Fruit fly (Drosophila melanogaster) whole organism, prepupa: ENCODE measurements around the gene CG32982.

Experiments
- Blimp-1 ChIP-seq: fragments of 200-800 bp; sonication (Bioruptor generic); optimal IDR thresholded peaks from 3 replicates; lab custom pipeline; 2017; ENCODE audit warnings: missing biosample characterization, missing genetic modification characterization, mild to moderate bottlenecking, moderate library complexity, missing genetic modification reagents
- CG10631 ChIP-seq: fragments of 200-800 bp; sonication (Bioruptor generic); optimal IDR thresholded peaks from 2 replicates; lab custom pipeline; 2016; ENCODE audit warnings: missing biosample characterization, missing genetic modification characterization
- CG11294 ChIP-seq: fragments of 200-800 bp; sonication (Bioruptor generic); IDR thresholded peaks from 2 replicates; pipeline ENCODE4 v1.3.6; 2022; ENCODE audit warnings: missing biosample characterization, missing genetic modification characterization
- CG15336 ChIP-seq: fragments of 200-800 bp; sonication (Bioruptor generic); IDR thresholded peaks from 2 replicates; pipeline ENCODE4 v1.3.6; 2022; ENCODE audit warnings: missing biosample characterization, missing genetic modification characterization
- CG1621 ChIP-seq: fragments of 200-800 bp; sonication (Bioruptor generic); optimal IDR thresholded peaks from 3 replicates; lab custom pipeline; 2018; ENCODE audit warnings: missing biosample characterization, mild to moderate bottlenecking, missing genetic modification characterization
- CG3032 ChIP-seq: fragments of 200-800 bp; optimal IDR thresholded peaks from 2 replicates; lab custom pipeline; 2019; ENCODE audit warnings: missing biosample characterization, mild to moderate bottlenecking, missing genetic modification characterization, moderate library complexity
- CG32006 ChIP-seq: fragments of 200-800 bp; sonication (Bioruptor generic); optimal IDR thresholded peaks from 3 replicates; lab custom pipeline; 2017; ENCODE audit warnings: missing biosample characterization, mild to moderate bottlenecking, missing genetic modification characterization
- CG34406 ChIP-seq: fragments of 200-800 bp; sonication (Bioruptor generic); optimal IDR thresholded peaks from 3 replicates; lab custom pipeline; 2016; ENCODE audit warnings: missing biosample characterization, missing genetic modification characterization
- CG4318 ChIP-seq: fragments of 200-800 bp; sonication (Bioruptor generic); optimal IDR thresholded peaks from 3 replicates; lab custom pipeline; 2017; ENCODE audit warnings: missing biosample characterization, mild to moderate bottlenecking, missing genetic modification characterization
- CG6163 ChIP-seq: fragments of 200-800 bp; sonication (Bioruptor generic); IDR thresholded peaks from 3 replicates; pipeline ENCODE4 v1.3.6; 2022; ENCODE audit warnings: missing biosample characterization, missing genetic modification characterization
- CG6276 ChIP-seq: fragments of 200-800 bp; sonication (Bioruptor generic); optimal IDR thresholded peaks from 2 replicates; lab custom pipeline; 2017; ENCODE audit warnings: missing biosample characterization, mild to moderate bottlenecking, missing genetic modification characterization
- CG6792 ChIP-seq: fragments of 200-800 bp; sonication (Bioruptor generic); optimal IDR thresholded peaks from 3 replicates; lab custom pipeline; 2016; ENCODE audit warnings: missing biosample characterization, missing genetic modification characterization
- CG6808 ChIP-seq: fragments of 200-800 bp; sonication (Bioruptor generic); optimal IDR thresholded peaks from 3 replicates; lab custom pipeline; 2017; ENCODE audit warnings: missing biosample characterization, missing genetic modification characterization, mild to moderate bottlenecking, moderate library complexity, missing genetic modification reagents
- CG7368 ChIP-seq: fragments of 200-800 bp; sonication (Bioruptor generic); optimal IDR thresholded peaks from 3 replicates; lab custom pipeline; 2016; ENCODE audit warnings: missing biosample characterization, missing genetic modification characterization
- CG8632 ChIP-seq: fragments of 200-800 bp; sonication (Bioruptor generic); optimal IDR thresholded peaks from 3 replicates; lab custom pipeline; 2016; ENCODE audit warnings: missing biosample characterization, missing genetic modification characterization
- CG9139 ChIP-seq: fragments of 200-800 bp; sonication (Bioruptor generic); optimal IDR thresholded peaks from 3 replicates; lab custom pipeline; 2017; ENCODE audit warnings: missing biosample characterization, mild to moderate bottlenecking, missing genetic modification characterization
- Eip78C ChIP-seq: fragments of 200-800 bp; sonication (Bioruptor generic); peaks from one replicate; lab custom pipeline; 2016; ENCODE audit warnings: missing biosample characterization, missing genetic modification characterization
- Eip93F ChIP-seq: fragments of 200-800 bp; sonication (Bioruptor generic); optimal IDR thresholded peaks from 2 replicates; lab custom pipeline; 2016; ENCODE audit warnings: missing biosample characterization, mild to moderate bottlenecking, missing genetic modification characterization
- Ets96B ChIP-seq: fragments of 200-800 bp; optimal IDR thresholded peaks from 2 replicates; lab custom pipeline; 2019; ENCODE audit warnings: missing biosample characterization, mild to moderate bottlenecking, missing genetic modification characterization, moderate library complexity
- Hr38 ChIP-seq: sonication (Bioruptor generic); optimal IDR thresholded peaks from 2 replicates; lab custom pipeline; 2016; ENCODE audit warnings: missing biosample characterization, missing genetic modification characterization
- Hr39 ChIP-seq: fragments of 200-800 bp; sonication (Bioruptor generic); optimal IDR thresholded peaks from 2 replicates; lab custom pipeline; 2016; ENCODE audit warnings: missing biosample characterization, missing genetic modification characterization
- Hr4 ChIP-seq: fragments of 200-800 bp; sonication (Bioruptor generic); optimal IDR thresholded peaks from 3 replicates; lab custom pipeline; 2016; ENCODE audit warnings: missing biosample characterization, missing genetic modification characterization
- Lpt ChIP-seq: fragments of 200-800 bp; sonication (Bioruptor generic); optimal IDR thresholded peaks from 3 replicates; lab custom pipeline; 2016; ENCODE audit warnings: missing biosample characterization, missing genetic modification characterization
- Met ChIP-seq: fragments of 200-800 bp; sonication (Bioruptor generic); optimal IDR thresholded peaks from 3 replicates; lab custom pipeline; 2016; ENCODE audit warnings: missing biosample characterization, missing genetic modification characterization
- OdsH ChIP-seq: fragments of 200-800 bp; sonication (Bioruptor generic); optimal IDR thresholded peaks from 3 replicates; lab custom pipeline; 2016; ENCODE audit warnings: missing biosample characterization, missing genetic modification characterization
- Sox14 ChIP-seq: fragments of 200-800 bp; sonication (Bioruptor generic); optimal IDR thresholded peaks from 3 replicates; lab custom pipeline; 2016; ENCODE audit warnings: missing biosample characterization, missing genetic modification characterization
- Sox15 ChIP-seq: fragments of 200-800 bp; sonication (Bioruptor generic); optimal IDR thresholded peaks from 3 replicates; lab custom pipeline; 2016; ENCODE audit warnings: missing biosample characterization, missing genetic modification characterization
- achi ChIP-seq: fragments of 200-800 bp; sonication (Bioruptor generic); optimal IDR thresholded peaks from 3 replicates; lab custom pipeline; 2016; ENCODE audit warnings: missing biosample characterization, missing genetic modification characterization
- cyc ChIP-seq: fragments of 200-800 bp; sonication (Bioruptor generic); optimal IDR thresholded peaks from 3 replicates; lab custom pipeline; 2016; ENCODE audit warnings: missing biosample characterization, missing genetic modification characterization
- dac ChIP-seq: fragments of 200-800 bp; sonication (Bioruptor generic); optimal IDR thresholded peaks from 2 replicates; lab custom pipeline; 2017; ENCODE audit warnings: missing biosample characterization, mild to moderate bottlenecking, missing genetic modification characterization
- dsx ChIP-seq: fragments of 200-800 bp; optimal IDR thresholded peaks from 3 replicates; lab custom pipeline; 2019; ENCODE audit warnings: missing biosample characterization, mild to moderate bottlenecking, missing genetic modification characterization, moderate library complexity; ENCODE audit not compliant: poor library complexity, severe bottlenecking
- fd85E ChIP-seq: fragments of 200-800 bp; sonication (Bioruptor generic); optimal IDR thresholded peaks from 3 replicates; lab custom pipeline; 2016; ENCODE audit warnings: missing biosample characterization, missing genetic modification characterization
- fkh ChIP-seq: fragments of 200-800 bp; sonication (Bioruptor generic); optimal IDR thresholded peaks from 3 replicates; lab custom pipeline; 2017; ENCODE audit warnings: missing biosample characterization, mild to moderate bottlenecking, missing genetic modification characterization, moderate library complexity
- spab ChIP-seq: fragments of 200-800 bp; sonication (Bioruptor generic); optimal IDR thresholded peaks from 2 replicates; lab custom pipeline; 2017; ENCODE audit warnings: missing biosample characterization, mild to moderate bottlenecking, missing genetic modification characterization, missing genetic modification reagents
- topi ChIP-seq: fragments of 200-800 bp; sonication (Bioruptor generic); optimal IDR thresholded peaks from 3 replicates; lab custom pipeline; 2016; ENCODE audit warnings: missing biosample characterization, missing genetic modification characterization

CG32982 gene

DNA sequence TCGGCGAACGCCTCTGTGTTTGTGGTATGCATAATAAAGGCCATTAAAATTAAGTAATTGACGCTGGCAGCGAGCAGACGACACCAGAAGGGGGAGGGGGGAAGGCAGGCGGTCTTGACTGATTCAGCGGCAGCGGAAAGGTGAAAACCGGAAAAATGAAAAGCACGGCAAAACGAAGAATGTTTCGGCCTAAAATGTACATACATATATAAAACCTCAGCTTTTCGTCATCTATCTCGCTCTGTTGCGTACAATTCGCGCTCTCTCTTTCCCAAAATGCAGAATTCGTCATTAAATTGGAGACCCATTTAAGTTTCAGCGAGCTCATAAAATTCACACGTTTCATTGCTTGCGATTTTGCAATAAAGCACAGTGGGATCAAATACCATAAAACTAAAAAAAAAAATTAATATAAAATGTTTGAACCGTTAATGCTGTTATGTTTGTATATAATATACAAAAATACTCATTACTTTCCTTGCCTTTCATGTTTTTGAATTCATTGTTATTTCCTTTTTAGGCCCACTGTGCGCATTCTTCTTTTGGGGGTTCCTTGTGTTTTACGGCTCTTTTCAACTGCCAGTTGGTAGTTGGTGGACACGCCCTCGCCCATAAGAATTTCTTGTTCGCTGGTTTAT, 42.6 kb downstream of the CG32982 start (continued):
- TF ChIP-seq Blimp-1 (peak; percentile 69), Hr39 (GFP tag; lab: Kevin White, UChicago) (peak; percentile 90), CG6792 (GFP tag; lab: Kevin White, UChicago) (peak; percentile 89), dac (GFP tag; lab: Kevin White, UChicago) (peak; percentile 6), CG11294 (GFP tag; lab: Robert Waterston, UW) (0 out of 2 replicates have a peak, but pooled peaks have one; percentile 31), cyc (peak; percentile 87), Sox14 (GFP tag; lab: Kevin White, UChicago) (peak; percentile 83), CG32006 (peak; percentile 76), fd85E (GFP tag; lab: Kevin White, UChicago) (peak; percentile 64), OdsH (peak; percentile 87), Sox15 (GFP tag; lab: Kevin White, UChicago) (peak; percentile 79), Lpt (peak; percentile 49), Eip93F (GFP tag; lab: Kevin White, UChicago) (peak; percentile 43), Hr38 (GFP tag; lab: Kevin White, UChicago) (no peak), topi (GFP tag; lab: Kevin White, UChicago) (peak; percentile 94), Ets96B (tag; lab: Kevin White, UChicago) (peak; percentile 75), Eip78C (peak; percentile 97), CG15336 (GFP tag; lab: Robert Waterston, UW) (peak; percentile 86), dsx (peak; percentile 73), spab (GFP tag; lab: Kevin White, UChicago) (peak; percentile 69), CG7368 (peak; percentile 82), CG6163 (GFP tag; lab: Robert Waterston, UW) (peak; percentile 90), CG8632 (peak; percentile 91), fkh (GFP tag; lab: Kevin White, UChicago) (no peak), CG6276 (GFP tag; lab: Kevin White, UChicago) (peak; percentile 64), CG4318 (GFP tag; lab: Kevin White, UChicago) (peak; percentile 51), CG6808 (GFP tag; lab: Kevin White, UChicago) (peak; percentile 70), CG1621 (tag; lab: Kevin White, UChicago) (peak; percentile 71), achi (GFP tag; lab: Kevin White, UChicago) (peak; percentile 87), CG10631 (GFP tag; lab: Kevin White, UChicago) (peak; percentile 83), Hr4 (GFP tag; lab: Kevin White, UChicago) (peak; percentile 78), Met (GFP tag; lab: Kevin White, UChicago) (peak; percentile 92)
- TF ChIP-seq, all 60 proteins: peak for 58

dm6 chr2L:9172866-9173265, 47.3 kb downstream of the CG32982 start:
- no peak for TF ChIP-seq CG3032 (tag; lab: Kevin White, UChicago)
- TF ChIP-seq Sox14 (GFP tag; lab: Kevin White, UChicago), result no peak
- no peak for TF ChIP-seq CG11294 (GFP tag; lab: Robert Waterston, UW)
- TF ChIP-seq dsx, result no peak
- no peak for TF ChIP-seq CG7368
- TF ChIP-seq Eip78C, result no peak
- TF ChIP-seq CG34406 (GFP tag; lab: Kevin White, UChicago), result no peak
- TF ChIP-seq Blimp-1, result no peak

dm6 chr2L:9173343-9173742, 47.8 kb downstream of the CG32982 start:
- TF ChIP-seq CG9139 (GFP tag; lab: Kevin White, UChicago) (no peak), CG6163 (GFP tag; lab: Robert Waterston, UW) (no peak), Hr4 (GFP tag; lab: Kevin White, UChicago) (no peak)
